Worm (Caenorhabditis elegans) whole organism, young adult: ENCODE results near the gene tag-196.

ENCODE experiments used
- B0019.2 ChIP-seq: fragments of 200-800 bp; sonication (Bioruptor generic); conservative IDR thresholded peaks from 2 replicates; pipeline ENCODE4 v1.3.6; 2022; ENCODE audit warnings: missing genetic modification reagents, missing genetic modification characterization, missing compliant biosample characterization
- B0261.1 ChIP-seq: sonication (generic microtip); optimal IDR thresholded peaks from 2 replicates; lab custom pipeline; 2016; ENCODE audit warnings: mild to moderate bottlenecking, missing genetic modification characterization, moderate library complexity, missing compliant biosample characterization
- B0336.3 ChIP-seq: fragments of 200-800 bp; sonication (Bioruptor generic); IDR thresholded peaks from 2 replicates; pipeline ENCODE4 v1.3.6; 2022; ENCODE audit warnings: missing genetic modification characterization, missing compliant biosample characterization
- C06A6.2 ChIP-seq: fragments of 200-800 bp; sonication (Bioruptor generic); conservative IDR thresholded peaks from 2 replicates; pipeline ENCODE4 v1.3.6; 2022; ENCODE audit warnings: missing genetic modification characterization, missing compliant biosample characterization
- D2030.7 ChIP-seq: fragments of 200-800 bp; sonication (Bioruptor generic); IDR thresholded peaks from 2 replicates; pipeline ENCODE4 v1.3.6; 2022; ENCODE audit warnings: missing genetic modification reagents, missing genetic modification characterization, missing compliant biosample characterization
- F23B12.7 ChIP-seq: sonication (generic microtip); optimal IDR thresholded peaks from 2 replicates; lab custom pipeline; 2017; ENCODE audit warnings: missing genetic modification characterization, mild to moderate bottlenecking, missing compliant biosample characterization, antibody characterized with exemption, moderate library complexity; ENCODE audit not compliant: insufficient read depth
- F52B5.7 ChIP-seq: sonication (generic microtip); optimal IDR thresholded peaks from 2 replicates; lab custom pipeline; 2016; ENCODE audit warnings: mild to moderate bottlenecking, missing genetic modification characterization, missing compliant biosample characterization
- F55B11.4 ChIP-seq: sonication (generic microtip); optimal IDR thresholded peaks from 2 replicates; lab custom pipeline; 2016; ENCODE audit warnings: missing compliant biosample characterization, missing genetic modification characterization, borderline replicate concordance; ENCODE audit not compliant: insufficient read depth
- F57C9.4 ChIP-seq: sonication (generic microtip); optimal IDR thresholded peaks from 2 replicates; lab custom pipeline; 2017; ENCODE audit warnings: mild to moderate bottlenecking, missing genetic modification characterization, missing compliant biosample characterization
- K12H6.12 ChIP-seq: fragments of 200-800 bp; sonication (Bioruptor generic); optimal IDR thresholded peaks from 2 replicates; lab custom pipeline; 2018; ENCODE audit warnings: mild to moderate bottlenecking, missing genetic modification characterization, missing compliant biosample characterization
- Y53G8AR.9 ChIP-seq: fragments of 200-800 bp; sonication (Bioruptor generic); conservative IDR thresholded peaks from 2 replicates; pipeline ENCODE4 v1.3.6; 2022; ENCODE audit warnings: missing genetic modification reagents, missing genetic modification characterization, missing compliant biosample characterization
- Y56A3A.18 ChIP-seq: fragments of 200-800 bp; sonication (Bioruptor generic); IDR thresholded peaks from 2 replicates; pipeline ENCODE4 v1.3.6; 2022; ENCODE audit warnings: missing genetic modification reagents, missing genetic modification characterization, missing compliant biosample characterization
- Y67H2A.10 ChIP-seq: fragments of 200-800 bp; sonication (Bioruptor generic); conservative IDR thresholded peaks from 2 replicates; pipeline ENCODE4 v1.3.6; 2022; ENCODE audit warnings: missing genetic modification reagents, missing genetic modification characterization, missing compliant biosample characterization
- ZK185.1 ChIP-seq: sonication (generic microtip); optimal IDR thresholded peaks from 2 replicates; lab custom pipeline; 2016; ENCODE audit warnings: mild to moderate bottlenecking, missing genetic modification characterization, missing compliant biosample characterization; ENCODE audit not compliant: poor library complexity, severe bottlenecking
- aptf-2 ChIP-seq: fragments of 200-800 bp; sonication (Bioruptor generic); conservative IDR thresholded peaks from 2 replicates; pipeline ENCODE4 v1.3.6; 2022; ENCODE audit warnings: missing genetic modification reagents, missing genetic modification characterization, missing compliant biosample characterization
- aptf-3 ChIP-seq: fragments of 200-800 bp; sonication (Bioruptor generic); IDR thresholded peaks from 2 replicates; pipeline ENCODE4 v1.3.6; 2022; ENCODE audit warnings: missing genetic modification characterization, missing compliant biosample characterization
- attf-5 ChIP-seq: fragments of 200-800 bp; sonication (Bioruptor generic); optimal IDR thresholded peaks from 2 replicates; lab custom pipeline; 2018; ENCODE audit warnings: mild to moderate bottlenecking, missing genetic modification characterization, missing compliant biosample characterization
- bed-1 ChIP-seq: fragments of 200-800 bp; sonication (Bioruptor generic); IDR thresholded peaks from 2 replicates; pipeline ENCODE4 v1.3.6; 2022; ENCODE audit warnings: missing genetic modification reagents, missing genetic modification characterization, missing compliant biosample characterization
- ceh-40 ChIP-seq: fragments of 200-800 bp; sonication (Bioruptor generic); IDR thresholded peaks from 2 replicates; pipeline ENCODE4 v1.3.6; 2022; ENCODE audit warnings: missing genetic modification characterization, missing compliant biosample characterization
- ceh-79 ChIP-seq: sonication (generic microtip); optimal IDR thresholded peaks from 2 replicates; lab custom pipeline; 2017; ENCODE audit warnings: mild to moderate bottlenecking, missing genetic modification characterization, missing compliant biosample characterization
- chd-7 ChIP-seq: sonication (generic microtip); optimal IDR thresholded peaks from 2 replicates; lab custom pipeline; 2016; ENCODE audit warnings: mild to moderate bottlenecking, missing genetic modification characterization, moderate library complexity, missing compliant biosample characterization
- egl-18 ChIP-seq: fragments of 200-800 bp; sonication (Bioruptor generic); IDR thresholded peaks from 2 replicates; pipeline ENCODE4 v1.3.6; 2022; ENCODE audit warnings: missing genetic modification reagents, missing genetic modification characterization, missing compliant biosample characterization
- egl-44 ChIP-seq: fragments of 200-800 bp; sonication (Bioruptor generic); IDR thresholded peaks from 2 replicates; pipeline ENCODE4 v1.3.6; 2022; ENCODE audit warnings: missing genetic modification reagents, missing genetic modification characterization, missing compliant biosample characterization
- ets-4 ChIP-seq: fragments of 200-800 bp; sonication (Bioruptor generic); optimal IDR thresholded peaks from 2 replicates; lab custom pipeline; 2018; ENCODE audit warnings: mild to moderate bottlenecking, missing genetic modification characterization, missing compliant biosample characterization
- fkh-3 ChIP-seq: sonication (generic microtip); optimal IDR thresholded peaks from 2 replicates; lab custom pipeline; 2016; ENCODE audit warnings: mild to moderate bottlenecking, missing genetic modification characterization, missing compliant biosample characterization
- him-1 ChIP-seq: sonication (generic microtip); optimal IDR thresholded peaks from 2 replicates; lab custom pipeline; 2016; ENCODE audit warnings: missing genotype, missing genetic modification reagents, missing genetic modification characterization, missing compliant biosample characterization
- hlh-12 ChIP-seq: sonication (generic microtip); optimal IDR thresholded peaks from 2 replicates; lab custom pipeline; 2016; ENCODE audit warnings: missing genetic modification characterization, missing compliant biosample characterization
- hmg-20 ChIP-seq: fragments of 200-800 bp; sonication (Bioruptor generic); IDR thresholded peaks from 2 replicates; pipeline ENCODE4 v1.3.6; 2022; ENCODE audit warnings: missing genetic modification reagents, missing genetic modification characterization, missing compliant biosample characterization
- lin-35 ChIP-seq, 3 experiments: fragments of 150-350 bp in 2 of 3; sonication (generic microtip) in 1 of 3; optimal IDR thresholded peaks; 2 replicates each; lab custom pipeline; 2014 to 2018; ENCODE audit warnings: missing biosample characterization in 3 of 3, missing genetic modification characterization in 3 of 3, missing genetic modification reagents in 3 of 3
- lir-1 ChIP-seq: fragments of 200-800 bp; sonication (Bioruptor generic); conservative IDR thresholded peaks from 2 replicates; pipeline ENCODE4 v1.3.6; 2022; ENCODE audit warnings: missing genetic modification reagents, missing genetic modification characterization, missing compliant biosample characterization
- lsl-1 ChIP-seq: fragments of 200-800 bp; sonication (Bioruptor generic); optimal IDR thresholded peaks from 2 replicates; lab custom pipeline; 2018; ENCODE audit warnings: mild to moderate bottlenecking, missing genetic modification characterization, moderate library complexity, missing compliant biosample characterization
- madf-10 ChIP-seq: sonication (generic microtip); optimal IDR thresholded peaks from 2 replicates; lab custom pipeline; 2016; ENCODE audit warnings: mild to moderate bottlenecking, missing genetic modification characterization, missing compliant biosample characterization
- madf-6 ChIP-seq: fragments of 200-800 bp; sonication (Bioruptor generic); IDR thresholded peaks from 2 replicates; pipeline ENCODE4 v1.3.6; 2022; ENCODE audit warnings: missing genetic modification reagents, missing genetic modification characterization, missing compliant biosample characterization
- madf-8 ChIP-seq: fragments of 200-800 bp; sonication (Bioruptor generic); conservative IDR thresholded peaks from 2 replicates; pipeline ENCODE4 v1.3.6; 2022; ENCODE audit warnings: missing genetic modification reagents, missing genetic modification characterization, missing compliant biosample characterization
- mcd-1 ChIP-seq: fragments of 200-800 bp; sonication (Bioruptor generic); IDR thresholded peaks from 2 replicates; pipeline ENCODE4 v1.3.6; 2022; ENCODE audit warnings: missing genetic modification reagents, missing genetic modification characterization, missing compliant biosample characterization
- mes-4 ChIP-seq: sonication (generic microtip); optimal IDR thresholded peaks from 2 replicates; lab custom pipeline; 2016; ENCODE audit warnings: missing genotype, missing genetic modification characterization, missing compliant biosample characterization
- nhr-120 ChIP-seq: fragments of 200-800 bp; sonication (Bioruptor generic); IDR thresholded peaks from 2 replicates; pipeline ENCODE4 v1.3.6; 2022; ENCODE audit warnings: missing genetic modification characterization, missing compliant biosample characterization
- nhr-27 ChIP-seq: fragments of 200-800 bp; sonication (Bioruptor generic); optimal IDR thresholded peaks from 2 replicates; lab custom pipeline; 2018; ENCODE audit warnings: mild to moderate bottlenecking, missing genetic modification characterization, moderate library complexity, missing compliant biosample characterization
- pha-4 ChIP-seq: fragments of 150-350 bp; sonication (generic microtip); optimal IDR thresholded peaks from 2 replicates; lab custom pipeline; 2014; ENCODE audit warnings: missing biosample characterization, missing genetic modification reagents, missing genetic modification characterization
- rcor-1 ChIP-seq: fragments of 200-800 bp; sonication (Bioruptor generic); IDR thresholded peaks from 2 replicates; pipeline ENCODE4 v1.3.6; 2022; ENCODE audit warnings: missing genetic modification reagents, missing genetic modification characterization, missing compliant biosample characterization
- sea-2 ChIP-seq: fragments of 200-800 bp; sonication (Bioruptor generic); IDR thresholded peaks from 2 replicates; pipeline ENCODE4 v1.3.6; 2022; ENCODE audit warnings: missing genetic modification characterization, missing compliant biosample characterization
- snpc-1.1 ChIP-seq: sonication (generic microtip); optimal IDR thresholded peaks from 2 replicates; lab custom pipeline; 2017; ENCODE audit warnings: missing genetic modification characterization, mild to moderate bottlenecking, missing compliant biosample characterization, antibody characterized with exemption, moderate library complexity, missing genotype, missing genetic modification reagents; ENCODE audit not compliant: insufficient read depth
- somi-1 ChIP-seq: fragments of 200-800 bp; sonication (Bioruptor generic); optimal IDR thresholded peaks from 2 replicates; lab custom pipeline; 2018; ENCODE audit warnings: mild to moderate bottlenecking, missing genetic modification characterization, missing compliant biosample characterization
- tbx-9 ChIP-seq: sonication (generic microtip); optimal IDR thresholded peaks from 2 replicates; lab custom pipeline; 2016; ENCODE audit warnings: borderline replicate concordance, missing genetic modification characterization, inconsistent platforms, missing compliant biosample characterization
- tlf-1 ChIP-seq: fragments of 200-800 bp; sonication (Bioruptor generic); optimal IDR thresholded peaks from 2 replicates; lab custom pipeline; 2018; ENCODE audit warnings: mild to moderate bottlenecking, missing genetic modification characterization, missing compliant biosample characterization
- unc-130 ChIP-seq: sonication (generic microtip); optimal IDR thresholded peaks from 2 replicates; lab custom pipeline; 2016; ENCODE audit warnings: missing genetic modification reagents, missing genetic modification characterization, missing compliant biosample characterization
- zfh-2 ChIP-seq: fragments of 200-800 bp; sonication (Bioruptor generic); conservative IDR thresholded peaks from 2 replicates; pipeline ENCODE4 v1.3.6; 2022; ENCODE audit warnings: missing genetic modification reagents, missing genetic modification characterization, missing compliant biosample characterization
- ztf-3 ChIP-seq: fragments of 200-800 bp; sonication (Bioruptor generic); optimal IDR thresholded peaks from 2 replicates; lab custom pipeline; 2018; ENCODE audit warnings: mild to moderate bottlenecking, missing genetic modification characterization, missing compliant biosample characterization

The tag-196 gene

ce11 chrV:8606099-8606696 lies 11.5 kb downstream of the tag-196 start, which contains the start of gene vps-60 (continued):
- peak; percentile 21 for TF ChIP-seq ZK185.1 (tag; lab: Kevin White, UChicago)
- TF ChIP-seq snpc-1.1 (tag; lab: Kevin White, UChicago), result peak; percentile 45
- TF ChIP-seq egl-44, result peak; percentile 77
- peak; percentile 8 to 77 (median 10) for TF ChIP-seq lin-35 (GFP tag; optimal IDR thresholded peaks at IDR 0.05; lab: Kevin White, UChicago)
- TF ChIP-seq egl-18 (GFP tag; lab: Robert Waterston, UW), result 0 out of 2 replicates have a peak, but pooled peaks have one; percentile 29
- peak; percentile 97 for TF ChIP-seq zfh-2 (GFP tag; lab: Robert Waterston, UW)
- TF ChIP-seq rcor-1 (GFP tag; lab: Robert Waterston, UW), result peak; percentile 66
- no peak for TF ChIP-seq F52B5.7 (tag; lab: Kevin White, UChicago)
- TF ChIP-seq Y67H2A.10 (GFP tag; lab: Robert Waterston, UW), result no peak
- peak; percentile 39; the same call in 1 of the 2 replicates for TF ChIP-seq lir-1 (GFP tag; lab: Robert Waterston, UW)
- no peak for TF ChIP-seq nhr-120 (GFP tag; lab: Robert Waterston, UW)
- TF ChIP-seq B0336.3 (GFP tag; lab: Robert Waterston, UW), result peak; percentile 85
- no peak for TF ChIP-seq sea-2 (GFP tag; lab: Robert Waterston, UW)
- peak; percentile 74 for TF ChIP-seq somi-1 (GFP tag; lab: Kevin White, UChicago)
- no peak for TF ChIP-seq B0261.1 (tag; lab: Kevin White, UChicago)
- no peak for TF ChIP-seq ceh-40 (GFP tag; lab: Robert Waterston, UW)
- TF ChIP-seq hmg-20, result 0 out of 2 replicates have a peak, but pooled peaks have one; percentile 10
- no peak for TF ChIP-seq him-1 (tag; lab: Kevin White, UChicago)
- peak; percentile 80 for TF ChIP-seq tlf-1
- TF ChIP-seq chd-7 (tag; lab: Kevin White, UChicago), result peak; percentile 68
- TF ChIP-seq F57C9.4 (tag; lab: Kevin White, UChicago), result no peak
- peak; percentile 62 for TF ChIP-seq lsl-1 (GFP tag; lab: Kevin White, UChicago)
- TF ChIP-seq pha-4 (tag; lab: Kevin White, UChicago), result peak; percentile 82
- no peak for TF ChIP-seq tbx-9 (tag; lab: Kevin White, UChicago)
- TF ChIP-seq madf-10, result peak; percentile 98
- peak; percentile 85 for TF ChIP-seq madf-6
- TF ChIP-seq hlh-12, result no peak
- TF ChIP-seq unc-130 (GFP tag; lab: Kevin White, UChicago), result peak; percentile 14
- peak; percentile 97 for TF ChIP-seq attf-5 (GFP tag; lab: Kevin White, UChicago)
- no peak for TF ChIP-seq ceh-79
- TF ChIP-seq mcd-1 (GFP tag; lab: Robert Waterston, UW), result peak; percentile 82
- TF ChIP-seq Y53G8AR.9 (GFP tag; lab: Robert Waterston, UW), result peak; percentile 86
- TF ChIP-seq F55B11.4 (tag; lab: Kevin White, UChicago), result no peak
- TF ChIP-seq ztf-3 (GFP tag; lab: Kevin White, UChicago), result peak; percentile 2
- no peak for TF ChIP-seq aptf-2 (GFP tag; lab: Robert Waterston, UW)
- TF ChIP-seq C06A6.2, result peak; percentile 71; the same call in 1 of the 2 replicates
- TF ChIP-seq K12H6.12 (tag; lab: Kevin White, UChicago), result peak; percentile 92
- TF ChIP-seq F23B12.7, result peak; percentile 51
- peak; percentile 70; the same call in 1 of the 2 replicates for TF ChIP-seq Y56A3A.18 (GFP tag; lab: Robert Waterston, UW)
- TF ChIP-seq ets-4 (GFP tag; lab: Kevin White, UChicago), result no peak
- no peak for TF ChIP-seq aptf-3 (GFP tag; lab: Robert Waterston, UW)
- no peak; the same call in 1 of the 2 replicates for TF ChIP-seq madf-8 (GFP tag; lab: Robert Waterston, UW)
- no peak for TF ChIP-seq bed-1
- no peak for TF ChIP-seq fkh-3 (tag; lab: Kevin White, UChicago)
- TF ChIP-seq nhr-27 (tag; lab: Kevin White, UChicago), result no peak
- peak; percentile 63 for TF ChIP-seq D2030.7
- TF ChIP-seq B0019.2 (GFP tag; lab: Robert Waterston, UW), result no peak
- no peak for TF ChIP-seq mes-4
